Fruit fly (Drosophila melanogaster) whole organism, embryonic: ENCODE measurements around the gene CG34338.

Experiments used
- Aef1 ChIP-seq: fragments of 200-800 bp; sonication (Bioruptor generic); IDR thresholded peaks from 3 replicates; pipeline ENCODE4 v1.3.6; 2022; ENCODE audit warnings: missing biosample characterization, missing genetic modification characterization
- Asciz ChIP-seq: fragments of 200-800 bp; sonication (Bioruptor generic); optimal IDR thresholded peaks from 2 replicates; lab custom pipeline; 2017; ENCODE audit warnings: missing biosample characterization, mild to moderate bottlenecking, missing genetic modification characterization, missing genetic modification reagents
- CG10431 ChIP-seq: fragments of 200-800 bp; sonication (Bioruptor generic); optimal IDR thresholded peaks from 3 replicates; lab custom pipeline; 2018; ENCODE audit warnings: missing biosample characterization, mild to moderate bottlenecking, missing genetic modification characterization
- CG1603 ChIP-seq: fragments of 200-800 bp; sonication (Bioruptor generic); optimal IDR thresholded peaks from 2 replicates; lab custom pipeline; 2019; ENCODE audit warnings: missing biosample characterization, mild to moderate bottlenecking, missing genetic modification characterization, moderate library complexity
- CG17385 ChIP-seq: fragments of 200-800 bp; sonication (Bioruptor generic); optimal IDR thresholded peaks from 3 replicates; lab custom pipeline; 2018; ENCODE audit warnings: missing biosample characterization, mild to moderate bottlenecking, missing genetic modification characterization
- CG32767 ChIP-seq: fragments of 200-800 bp; sonication (Bioruptor generic); IDR thresholded peaks from 2 replicates; pipeline ENCODE4 v1.3.6; 2022; ENCODE audit warnings: missing biosample characterization, missing genetic modification characterization
- CG33213 ChIP-seq: fragments of 200-800 bp; sonication (Bioruptor generic); optimal IDR thresholded peaks from 3 replicates; lab custom pipeline; 2016; ENCODE audit warnings: missing biosample characterization, missing genetic modification characterization
- CG3847 ChIP-seq: fragments of 200-800 bp; sonication (Bioruptor generic); IDR thresholded peaks from 2 replicates; pipeline ENCODE4 v1.3.6; 2022; ENCODE audit warnings: missing biosample characterization, missing genetic modification characterization
- CG4282 ChIP-seq: fragments of 200-800 bp; sonication (Bioruptor generic); optimal IDR thresholded peaks from 2 replicates; lab custom pipeline; 2016; ENCODE audit warnings: missing biosample characterization, missing genetic modification characterization
- CG4360 ChIP-seq: fragments of 200-800 bp; sonication (Bioruptor generic); IDR thresholded peaks from 2 replicates; pipeline ENCODE4 v1.3.6; 2022; ENCODE audit warnings: missing biosample characterization, missing genetic modification characterization
- CG4617 ChIP-seq: fragments of 200-800 bp; sonication (Bioruptor generic); optimal IDR thresholded peaks from 3 replicates; lab custom pipeline; 2016; ENCODE audit warnings: missing biosample characterization, missing genetic modification characterization, borderline replicate concordance
- CG4707 ChIP-seq: fragments of 200-800 bp; sonication (Bioruptor generic); optimal IDR thresholded peaks from 2 replicates; lab custom pipeline; 2018; ENCODE audit warnings: missing biosample characterization, mild to moderate bottlenecking, missing genetic modification characterization, moderate library complexity
- CG6654 ChIP-seq: fragments of 200-800 bp; sonication (Bioruptor generic); optimal IDR thresholded peaks from 2 replicates; lab custom pipeline; 2017; ENCODE audit warnings: missing biosample characterization, mild to moderate bottlenecking, missing genetic modification characterization
- CG7928 ChIP-seq: fragments of 200-800 bp; sonication (Bioruptor generic); optimal IDR thresholded peaks from 2 replicates; lab custom pipeline; 2017; ENCODE audit warnings: missing biosample characterization, mild to moderate bottlenecking, missing genetic modification characterization
- CG9932 ChIP-seq: fragments of 200-800 bp; sonication (Bioruptor generic); IDR thresholded peaks from 2 replicates; pipeline ENCODE4 v1.3.6; 2022; ENCODE audit warnings: missing biosample characterization, missing genetic modification characterization
- Dip3 ChIP-seq: fragments of 200-800 bp; sonication (Bioruptor generic); optimal IDR thresholded peaks from 3 replicates; lab custom pipeline; 2016; ENCODE audit warnings: missing biosample characterization, missing genetic modification characterization
- Dp ChIP-seq: fragments of 200-800 bp; sonication (Bioruptor generic); optimal IDR thresholded peaks from 2 replicates; lab custom pipeline; 2018; ENCODE audit warnings: missing biosample characterization, mild to moderate bottlenecking, missing genetic modification characterization, moderate library complexity
- E2f1 ChIP-seq: fragments of 200-800 bp; sonication (Bioruptor generic); IDR thresholded peaks from 2 replicates; pipeline ENCODE4 v1.3.6; 2022; ENCODE audit warnings: missing biosample characterization, missing genetic modification characterization
- E2f2 ChIP-seq: fragments of 200-800 bp; sonication (Bioruptor generic); IDR thresholded peaks from 2 replicates; pipeline ENCODE4 v1.3.6; 2022; ENCODE audit warnings: missing biosample characterization, missing genetic modification characterization
- HHEX ChIP-seq: fragments of 200-800 bp; sonication (Bioruptor generic); optimal IDR thresholded peaks from 3 replicates; lab custom pipeline; 2017; ENCODE audit warnings: missing biosample characterization, mild to moderate bottlenecking, missing genetic modification characterization, missing genetic modification reagents
- HLH4C ChIP-seq: fragments of 200-800 bp; sonication (Bioruptor generic); IDR thresholded peaks from 3 replicates; pipeline ENCODE4 v1.3.6; 2022; ENCODE audit warnings: missing biosample characterization, missing genetic modification characterization; ENCODE audit not compliant: partially characterized antibody
- Lim3 ChIP-seq: fragments of 200-800 bp; sonication (Bioruptor generic); IDR thresholded peaks from 2 replicates; pipeline ENCODE4 v1.3.6; 2022; ENCODE audit warnings: missing biosample characterization, missing genetic modification characterization
- Pdp1 ChIP-seq, 2 experiments: fragments of 200-800 bp; sonication (Bioruptor generic); optimal IDR thresholded peaks; 3 replicates each; lab custom pipeline; 2016; ENCODE audit warnings: missing biosample characterization in 2 of 2, missing genetic modification characterization in 2 of 2, mild to moderate bottlenecking in 1 of 2, moderate library complexity in 1 of 2
- Rfx ChIP-seq: fragments of 200-800 bp; sonication (Bioruptor generic); IDR thresholded peaks from 2 replicates; pipeline ENCODE4 v1.3.6; 2022; ENCODE audit warnings: missing biosample characterization, missing genetic modification characterization
- Rx ChIP-seq: fragments of 200-800 bp; sonication (Bioruptor generic); IDR thresholded peaks from 2 replicates; pipeline ENCODE4 v1.3.6; 2022; ENCODE audit warnings: missing biosample characterization, missing genetic modification characterization
- Sry-δ ChIP-seq: fragments of 200-800 bp; sonication (Bioruptor generic); optimal IDR thresholded peaks from 2 replicates; lab custom pipeline; 2016; ENCODE audit warnings: missing biosample characterization, missing genetic modification characterization
- ac ChIP-seq: fragments of 200-800 bp; sonication (Bioruptor generic); optimal IDR thresholded peaks from 3 replicates; lab custom pipeline; 2017; ENCODE audit warnings: missing biosample characterization, mild to moderate bottlenecking, missing genetic modification characterization
- bab2 ChIP-seq: fragments of 200-800 bp; sonication (Bioruptor generic); optimal IDR thresholded peaks from 2 replicates; lab custom pipeline; 2016; ENCODE audit warnings: missing biosample characterization, missing genetic modification characterization
- br ChIP-seq: fragments of >200 bp; optimal IDR thresholded peaks from 2 replicates; lab custom pipeline; 2017
- cg ChIP-seq: fragments of 200-800 bp; sonication (Bioruptor generic); optimal IDR thresholded peaks from 3 replicates; lab custom pipeline; 2019; ENCODE audit warnings: missing biosample characterization, mild to moderate bottlenecking, missing genetic modification characterization, moderate library complexity
- croc ChIP-seq: fragments of 200-800 bp; sonication (Bioruptor generic); conservative IDR thresholded peaks from 3 replicates; pipeline ENCODE4 v1.3.6; 2022; ENCODE audit warnings: missing biosample characterization, missing genetic modification characterization
- disco-r ChIP-seq: fragments of 200-800 bp; sonication (Bioruptor generic); optimal IDR thresholded peaks from 2 replicates; lab custom pipeline; 2016; ENCODE audit warnings: missing biosample characterization, missing genetic modification characterization
- ems ChIP-seq: fragments of 200-800 bp; sonication (Bioruptor generic); optimal IDR thresholded peaks from 3 replicates; lab custom pipeline; 2016; ENCODE audit warnings: missing biosample characterization, missing genetic modification characterization
- fu2 ChIP-seq: fragments of 200-800 bp; sonication (Bioruptor generic); optimal IDR thresholded peaks from 2 replicates; lab custom pipeline; 2016; ENCODE audit warnings: missing biosample characterization, missing genetic modification characterization
- gcm2 ChIP-seq: fragments of 200-800 bp; sonication (Bioruptor generic); optimal IDR thresholded peaks from 2 replicates; lab custom pipeline; 2016; ENCODE audit warnings: missing biosample characterization, missing genetic modification characterization
- her ChIP-seq: fragments of 200-800 bp; sonication (Bioruptor generic); optimal IDR thresholded peaks from 2 replicates; lab custom pipeline; 2016; ENCODE audit warnings: missing biosample characterization, missing genetic modification characterization
- lola ChIP-seq, 3 experiments: fragments of >200 bp in 2 of 3; fragments of 200-800 bp in 1 of 3; sonication (Bioruptor generic) in 1 of 3; optimal IDR thresholded peaks; 2 replicates each; lab custom pipeline; 2017 to 2019; ENCODE audit warnings: missing biosample characterization in 3 of 3, missing genetic modification characterization in 3 of 3, mild to moderate bottlenecking in 1 of 3, moderate library complexity in 1 of 3
- mam ChIP-seq: fragments of 200-800 bp; sonication (Bioruptor generic); optimal IDR thresholded peaks from 3 replicates; lab custom pipeline; 2016; ENCODE audit warnings: missing biosample characterization, missing genetic modification characterization
- mirr ChIP-seq: fragments of 200-800 bp; sonication (Bioruptor generic); optimal IDR thresholded peaks from 3 replicates; lab custom pipeline; 2018; ENCODE audit warnings: missing biosample characterization, mild to moderate bottlenecking, missing genetic modification characterization
- nom ChIP-seq: fragments of 200-800 bp; sonication (Bioruptor generic); optimal IDR thresholded peaks from 2 replicates; lab custom pipeline; 2017; ENCODE audit warnings: missing biosample characterization, missing genetic modification characterization, mild to moderate bottlenecking, moderate library complexity, missing genetic modification reagents
- p53 ChIP-seq: fragments of 200-800 bp; sonication (Bioruptor generic); optimal IDR thresholded peaks from 2 replicates; lab custom pipeline; 2016; ENCODE audit warnings: missing biosample characterization, missing genetic modification characterization
- prd ChIP-seq, 3 experiments: fragments of >200 bp in 2 of 3; fragments of 200-800 bp in 1 of 3; sonication (Bioruptor generic) in 1 of 3; optimal IDR thresholded peaks in 2 of 3; IDR thresholded peaks in 1 of 3; 2 replicates in 2 of 3; 3 replicates in 1 of 3; pipeline versions ENCODE4 v1.3.6 to Lab custom; 2017 to 2022; ENCODE audit warnings: missing biosample characterization in 1 of 3, missing genetic modification characterization in 1 of 3
- psq ChIP-seq: fragments of 200-800 bp; sonication (Bioruptor generic); optimal IDR thresholded peaks from 2 replicates; lab custom pipeline; 2017; ENCODE audit warnings: missing biosample characterization, missing genetic modification characterization
- pzg ChIP-seq: fragments of 200-800 bp; sonication (Bioruptor generic); optimal IDR thresholded peaks from 3 replicates; lab custom pipeline; 2018; ENCODE audit warnings: missing biosample characterization, mild to moderate bottlenecking, missing genetic modification characterization, moderate library complexity
- ro ChIP-seq: fragments of 200-800 bp; sonication (Bioruptor generic); IDR thresholded peaks from 2 replicates; pipeline ENCODE4 v1.3.6; 2022; ENCODE audit warnings: missing biosample characterization, missing genetic modification characterization
- sens ChIP-seq: fragments of 200-800 bp; sonication (Bioruptor generic); peaks from one replicate; lab custom pipeline; 2016; ENCODE audit warnings: missing biosample characterization, missing genetic modification characterization
- sens-2 ChIP-seq: fragments of 200-800 bp; sonication (Bioruptor generic); IDR thresholded peaks from 2 replicates; pipeline ENCODE4 v1.3.6; 2022; ENCODE audit warnings: missing biosample characterization, missing genetic modification characterization
- zfh1 ChIP-seq: fragments of 200-800 bp; sonication (Bioruptor generic); IDR thresholded peaks from 3 replicates; pipeline ENCODE4 v1.3.6; 2022; ENCODE audit warnings: missing biosample characterization, missing genetic modification characterization

CG34338 gene

dm6 chrX:7734131-7734930 is 34.2 kb upstream of the CG34338 start, which contains the start of the genes Pdp and Rab39 (continued):
- TF ChIP-seq ac (GFP tag; lab: Kevin White, UChicago) (no peak), CG6654 (GFP tag; lab: Kevin White, UChicago) (no peak), HHEX (GFP tag; lab: Kevin White, UChicago) (peak; percentile 66), disco-r (GFP tag; lab: Kevin White, UChicago) (no peak), ems (GFP tag; lab: Kevin White, UChicago) (peak; percentile 78), Sry-δ (GFP tag; lab: Kevin White, UChicago) (peak; percentile 86), CG32767 (GFP tag; lab: Robert Waterston, UW) (peak; percentile 72), sens-2 (no peak), HLH4C (GFP tag; lab: Robert Waterston, UW) (peak; percentile 88), lola (GFP tag; optimal IDR thresholded peaks at IDR 0.05; lab: Kevin White, UChicago) (peak in 1 of 3 experiments; percentile 71), E2f1 (GFP tag; lab: Robert Waterston, UW) (peak; percentile 74), ro (GFP tag; lab: Robert Waterston, UW) (0 out of 2 replicates have a peak, but pooled peaks have one; percentile 37), psq (GFP tag; lab: Kevin White, UChicago) (peak; percentile 22)

- TF ChIP-seq pzg (GFP tag; lab: Kevin White, UChicago), result peak; percentile 24
- TF ChIP-seq p53 (GFP tag; lab: Kevin White, UChicago), result no peak
- TF ChIP-seq Pdp1 (GFP tag; optimal IDR thresholded peaks at IDR 0.05; lab: Kevin White, UChicago), result peak in 1 of 2 experiments; percentile 94
- TF ChIP-seq CG1603, result peak; percentile 29
- TF ChIP-seq bab2 (GFP tag; lab: Kevin White, UChicago), result no peak
- TF ChIP-seq sens (GFP tag; lab: Kevin White, UChicago), result peak; percentile 55
- peak; percentile 98 for TF ChIP-seq CG4707 (GFP tag; lab: Kevin White, UChicago)
- no peak for TF ChIP-seq prd (optimal IDR thresholded peaks at IDR 0.05; lab: Kevin White, UChicago)
- TF ChIP-seq prd (GFP tag; IDR thresholded peaks at IDR 0.05; lab: Robert Waterston, UW), result no peak
- no peak for TF ChIP-seq gcm2 (GFP tag; lab: Kevin White, UChicago)
- TF ChIP-seq CG10431 (GFP tag; lab: Kevin White, UChicago), result no peak
- TF ChIP-seq mirr, result no peak
- TF ChIP-seq Asciz (GFP tag; lab: Kevin White, UChicago), result no peak
- 0 out of 3 replicates have a peak, but pooled peaks have one; percentile 9 for TF ChIP-seq zfh1 (GFP tag; lab: Robert Waterston, UW)
- no peak for TF ChIP-seq Rfx (GFP tag; lab: Robert Waterston, UW)
- peak; percentile 75 for TF ChIP-seq cg
- no peak for TF ChIP-seq CG4617
- peak; percentile 85 for TF ChIP-seq E2f2 (GFP tag; lab: Robert Waterston, UW)
- TF ChIP-seq nom (GFP tag; lab: Kevin White, UChicago), result peak; percentile 38
- TF ChIP-seq CG4282 (GFP tag; lab: Kevin White, UChicago), result peak; percentile 71
- TF ChIP-seq Rx (GFP tag; lab: Robert Waterston, UW), result no peak
- no peak for TF ChIP-seq her
- TF ChIP-seq croc (GFP tag; lab: Robert Waterston, UW), result no peak
- no peak for TF ChIP-seq fu2
- no peak for TF ChIP-seq Lim3
- TF ChIP-seq CG9932, result no peak
- TF ChIP-seq ems (GFP tag; lab: Kevin White, UChicago), result no peak
- TF ChIP-seq br (lab: Kevin White, UChicago), result no peak
- 0 out of 3 replicates have a peak, but pooled peaks have one; percentile 13 for TF ChIP-seq Aef1
- TF ChIP-seq Dp (GFP tag; lab: Kevin White, UChicago), result peak; percentile 73
- no peak for TF ChIP-seq CG17385
- TF ChIP-seq CG33213 (GFP tag; lab: Kevin White, UChicago), result no peak
- no peak for TF ChIP-seq mam
- peak; percentile 82 for TF ChIP-seq CG7928
- no peak for TF ChIP-seq CG3847
- no peak for TF ChIP-seq Dip3
- TF ChIP-seq CG4360 (GFP tag; lab: Robert Waterston, UW), result peak; percentile 23; the same call in 1 of the 2 replicates
These were observed 33.3 kb upstream of the CG34338 start for dm6 chrX:7735262-7735661.
